Fruit fly (Drosophila melanogaster): ENCODE data around the gene Drsl5.

Drsl5 gene

DNA sequence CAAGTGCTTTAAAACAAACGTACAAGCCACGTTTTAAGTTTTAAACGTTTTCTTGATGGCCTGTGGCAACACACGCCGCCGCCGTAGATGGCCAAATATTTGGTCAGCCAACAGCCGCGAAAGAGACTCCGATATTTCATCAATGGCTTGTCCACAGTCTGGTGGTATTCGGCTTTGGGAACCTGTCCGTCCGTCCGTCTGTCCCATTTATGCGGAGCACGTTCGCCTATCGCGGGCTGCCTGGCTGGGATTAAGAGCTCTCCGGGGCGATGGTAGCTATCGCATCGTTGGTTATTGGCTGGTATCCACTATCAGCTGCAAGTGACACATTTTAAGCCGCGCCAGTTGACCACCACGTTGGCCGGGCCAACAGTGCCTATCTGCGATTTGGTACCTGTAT lies 9.0 kb upstream of the Drsl5 start:
- no peak for TF ChIP-seq ey (GFP tag; optimal IDR thresholded peaks at IDR 0.05)
- no peak for TF ChIP-seq rgr (GFP tag; optimal IDR thresholded peaks at IDR 0.05)
- TF ChIP-seq sv (GFP tag; optimal IDR thresholded peaks at IDR 0.05), result no peak
- no peak for TF ChIP-seq tai (GFP tag; optimal IDR thresholded peaks at IDR 0.05)
- TF ChIP-seq brk (GFP tag; optimal IDR thresholded peaks at IDR 0.05), result no peak
- TF ChIP-seq Mio (GFP tag; optimal IDR thresholded peaks at IDR 0.05), result no peak
- TF ChIP-seq psq (GFP tag; optimal IDR thresholded peaks at IDR 0.05), result no peak
- no peak for TF ChIP-seq Hnf4 (GFP tag; optimal IDR thresholded peaks at IDR 0.05)
- no peak for TF ChIP-seq Sp1 (GFP tag; optimal IDR thresholded peaks at IDR 0.05)
- no peak for TF ChIP-seq OdsH (GFP tag; optimal IDR thresholded peaks at IDR 0.05)
- no peak for TF ChIP-seq dsf (GFP tag; optimal IDR thresholded peaks at IDR 0.05; ENCODE audit: borderline replicate concordance)
- no peak for TF ChIP-seq jim (GFP tag; optimal IDR thresholded peaks at IDR 0.05)

DNA sequence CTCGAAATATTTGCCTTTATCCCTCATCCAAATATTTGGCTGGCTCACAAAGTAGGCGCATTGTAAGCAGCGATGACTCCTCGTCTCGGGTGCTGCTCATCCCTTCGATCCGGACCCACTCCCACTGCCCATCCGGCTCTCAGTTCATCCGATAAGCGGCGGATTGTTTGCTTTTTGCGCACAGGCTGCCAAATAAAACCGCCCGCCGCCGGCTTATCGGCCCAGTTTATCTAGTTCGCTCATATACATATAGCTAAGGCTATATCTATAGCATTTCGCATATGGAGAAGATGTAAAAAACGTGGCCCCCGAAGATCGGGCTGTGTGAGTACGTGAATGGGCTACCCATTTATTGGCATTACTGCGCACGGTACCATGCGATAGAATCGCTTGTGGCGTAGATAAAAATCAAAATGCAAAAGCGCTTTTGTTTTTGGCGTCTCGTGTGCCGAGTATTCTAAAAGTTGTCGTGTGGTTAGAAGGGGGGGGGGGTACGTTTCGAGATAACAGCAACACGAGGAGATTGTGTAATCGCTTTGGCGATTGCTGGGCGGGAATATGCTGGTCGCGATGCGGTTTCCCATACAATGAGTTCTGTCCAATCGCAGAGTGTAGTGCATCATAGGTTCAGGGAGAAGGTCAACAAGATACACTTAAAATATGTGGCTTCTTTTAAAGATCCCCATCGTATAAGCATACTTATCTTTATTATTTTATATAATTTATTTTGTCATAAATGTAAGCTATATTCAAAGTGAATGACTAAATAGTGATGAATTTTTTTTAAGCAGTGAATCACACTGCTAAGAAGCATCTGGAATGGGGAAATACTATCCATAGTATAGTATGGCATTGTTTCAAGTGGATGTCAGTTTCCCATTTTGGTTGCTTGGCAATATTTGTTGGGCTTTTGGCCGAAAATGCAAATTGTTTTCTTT lies 7.6 kb upstream of the Drsl5 start:
- no peak for TF ChIP-seq Hr78 (GFP tag; optimal IDR thresholded peaks at IDR 0.05)
- peak; percentile 48 for TF ChIP-seq fru (GFP tag; optimal IDR thresholded peaks at IDR 0.05)
- TF ChIP-seq sv (GFP tag; optimal IDR thresholded peaks at IDR 0.05), result no peak
- TF ChIP-seq Vsx2 (GFP tag; optimal IDR thresholded peaks at IDR 0.05; ENCODE audit: partially characterized antibody), result no peak
- TF ChIP-seq CG32264 (GFP tag; optimal IDR thresholded peaks at IDR 0.05), result no peak
- TF ChIP-seq Sp1 (GFP tag; optimal IDR thresholded peaks at IDR 0.05), result peak; percentile 6
- TF ChIP-seq OdsH (GFP tag; optimal IDR thresholded peaks at IDR 0.05), result peak; percentile 13
- TF ChIP-seq Hnf4 (GFP tag; optimal IDR thresholded peaks at IDR 0.05), result no peak
- TF ChIP-seq psq (GFP tag; optimal IDR thresholded peaks at IDR 0.05), result no peak
- no peak for TF ChIP-seq N (GFP tag; optimal IDR thresholded peaks at IDR 0.05)
- no peak for TF ChIP-seq Rel (GFP tag; optimal IDR thresholded peaks at IDR 0.05)
- peak; percentile 10 for TF ChIP-seq Rel (tag; optimal IDR thresholded peaks at IDR 0.05)
- TF ChIP-seq h (GFP tag; optimal IDR thresholded peaks at IDR 0.05), result peak; percentile 52
- TF ChIP-seq br (GFP tag; optimal IDR thresholded peaks at IDR 0.05), result peak; percentile 20

DNA sequence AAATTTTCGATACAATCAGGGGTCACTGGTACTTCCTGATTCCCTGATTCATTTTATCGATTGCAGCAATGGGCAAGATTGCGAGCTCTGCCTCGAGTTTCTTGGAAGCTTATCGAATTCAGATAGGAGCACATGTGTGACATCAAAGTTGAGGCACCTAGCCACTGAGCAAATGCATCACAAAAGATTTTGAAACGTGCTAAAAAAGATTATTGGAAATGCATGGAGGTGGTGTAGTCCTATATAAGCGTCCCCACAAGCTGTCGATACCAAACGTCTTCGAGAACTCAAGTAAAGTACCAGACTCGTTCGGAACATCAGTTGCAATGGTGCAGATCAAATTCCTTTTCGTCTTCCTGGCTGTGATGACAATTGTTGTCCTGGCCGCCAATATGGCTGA lies 2.5 kb upstream of the Drsl5 start, which contains the start of gene Drsl2:
TSS of gene Drsl2 (plus strand) at position 301 of the 400 bp plus-strand sequence.
- no peak for TF ChIP-seq Jra (GFP tag; optimal IDR thresholded peaks at IDR 0.05)
- no peak for TF ChIP-seq pan (optimal IDR thresholded peaks at IDR 0.05)

DNA sequence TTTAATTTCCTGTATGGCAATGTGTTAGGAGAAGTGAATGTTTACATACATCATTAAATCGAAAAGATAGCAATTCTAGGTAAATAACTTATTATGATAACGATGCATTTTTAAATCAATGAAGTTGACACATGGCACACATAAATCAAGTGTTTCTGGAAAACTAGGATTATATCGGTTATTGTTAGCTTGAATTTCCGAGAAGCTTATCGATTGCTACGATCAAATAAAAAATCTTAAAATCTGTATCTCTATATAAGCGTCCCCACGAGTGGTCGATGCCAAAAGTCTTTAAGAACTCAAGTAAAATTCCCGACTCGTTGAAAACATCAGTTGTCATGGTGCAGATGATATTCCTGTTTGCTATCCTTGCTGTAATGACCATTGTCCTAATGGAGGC lies 1.9 kb upstream of the Drsl5 start, which contains the start of gene Drsl3:
TSS of gene Drsl3 (plus strand) at position 301 of the 400 bp plus-strand sequence.
- TF ChIP-seq psq (GFP tag; optimal IDR thresholded peaks at IDR 0.05), result no peak

DNA sequence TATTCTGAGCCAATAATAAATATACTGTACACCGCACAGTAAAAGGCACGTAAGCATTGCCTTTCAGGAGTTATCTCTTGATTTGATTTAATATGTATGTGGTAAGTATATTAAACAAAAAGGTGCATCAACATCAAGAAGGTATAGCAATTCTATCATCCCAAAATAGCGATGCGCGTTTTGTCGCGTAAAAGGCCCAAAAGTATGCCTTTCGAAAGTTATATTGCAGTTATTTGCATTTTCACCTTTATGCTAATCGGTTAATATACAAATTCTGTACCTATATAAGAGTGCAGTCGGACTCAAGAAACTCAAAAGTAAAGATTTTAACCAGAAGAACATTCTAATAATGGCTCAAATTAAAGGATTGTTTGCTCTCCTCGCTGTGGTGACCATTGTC lies 1.3 kb upstream of the Drsl5 start, which contains the start of gene Drsl4:
TSS of gene Drsl4 (plus strand) at position 333 of the 400 bp plus-strand sequence.
- no peak for TF ChIP-seq dmrt93B (GFP tag; optimal IDR thresholded peaks at IDR 0.05)
- peak; percentile 9 for TF ChIP-seq Hnf4 (GFP tag; optimal IDR thresholded peaks at IDR 0.05)
- TF ChIP-seq Myc (optimal IDR thresholded peaks at IDR 0.05), result peak; percentile 68

DNA sequence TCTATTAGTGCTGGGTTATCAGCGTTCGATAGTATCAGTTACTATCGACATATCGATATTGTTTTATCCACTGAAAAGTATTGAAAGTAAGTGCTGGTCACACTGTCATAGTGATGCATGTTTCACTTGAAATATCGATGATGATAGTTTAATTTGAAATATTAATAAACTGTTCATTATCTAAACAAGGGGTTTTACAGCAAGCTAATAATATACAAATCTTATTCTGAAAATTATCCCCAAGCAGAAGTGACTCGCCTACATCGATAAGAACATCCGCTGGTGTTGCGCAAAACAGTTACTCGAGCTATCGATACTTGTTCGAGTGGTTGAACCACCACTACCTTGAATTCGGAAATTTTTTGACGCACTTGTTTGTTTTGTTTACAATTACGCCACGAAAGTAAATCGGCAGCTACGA lies 2.7 kb downstream of the Drsl5 start, which contains the start of the genes PIG-C, CG12016 and Dpm2:
TSS of gene PIG-C (minus strand) at position 10 of the 421 bp plus-strand sequence.
TSS of gene CG12016 (plus strand) at position 333 of the 421 bp plus-strand sequence.
TSS of gene Dpm2 (plus strand) at position 333 of the 421 bp plus-strand sequence.
- TF ChIP-seq CG9705 (GFP tag; optimal IDR thresholded peaks at IDR 0.05) (peak; percentile 64), fru (GFP tag; optimal IDR thresholded peaks at IDR 0.05) (peak; percentile 76), Mio (GFP tag; optimal IDR thresholded peaks at IDR 0.05) (peak; percentile 1), CrebA (GFP tag; optimal IDR thresholded peaks at IDR 0.05; ENCODE audit: borderline replicate concordance) (no peak), Myc (optimal IDR thresholded peaks at IDR 0.05) (peak; percentile 52), OdsH (GFP tag; optimal IDR thresholded peaks at IDR 0.05) (peak; percentile 61), dmrt93B (GFP tag; optimal IDR thresholded peaks at IDR 0.05) (no peak), lola (GFP tag; optimal IDR thresholded peaks at IDR 0.05) (no peak), CG32264 (GFP tag; optimal IDR thresholded peaks at IDR 0.05) (peak; percentile 53), brk (GFP tag; optimal IDR thresholded peaks at IDR 0.05) (no peak), sv (GFP tag; optimal IDR thresholded peaks at IDR 0.05) (peak; percentile 59), h (GFP tag; optimal IDR thresholded peaks at IDR 0.05) (no peak), Jra (GFP tag; optimal IDR thresholded peaks at IDR 0.05) (peak; percentile 84), HLH106 (tag; optimal IDR thresholded peaks at IDR 0.05) (peak; percentile 77), tai (GFP tag; optimal IDR thresholded peaks at IDR 0.05) (no peak), usp (GFP tag; optimal IDR thresholded peaks at IDR 0.05) (no peak), Rel (GFP tag; optimal IDR thresholded peaks at IDR 0.05) (no peak), Rel (tag; optimal IDR thresholded peaks at IDR 0.05) (peak; percentile 63), GATAd (GFP tag; optimal IDR thresholded peaks at IDR 0.05) (no peak), Sp1 (GFP tag; optimal IDR thresholded peaks at IDR 0.05) (peak; percentile 61), ey (GFP tag; optimal IDR thresholded peaks at IDR 0.05) (peak; percentile 70), Hr78 (GFP tag; optimal IDR thresholded peaks at IDR 0.05) (no peak), pan (optimal IDR thresholded peaks at IDR 0.05) (no peak), Hr83 (GFP tag; optimal IDR thresholded peaks at IDR 0.05; ENCODE audit: poor library complexity, severe bottlenecking) (peak; percentile 18), Vsx2 (GFP tag; optimal IDR thresholded peaks at IDR 0.05; ENCODE audit: partially characterized antibody) (no peak), jim (GFP tag; optimal IDR thresholded peaks at IDR 0.05) (no peak), N (GFP tag; optimal IDR thresholded peaks at IDR 0.05) (no peak), sage (GFP tag; optimal IDR thresholded peaks at IDR 0.05) (no peak), foxo (GFP tag; optimal IDR thresholded peaks at IDR 0.05) (peak in 1 of 2 experiments; percentile 80), Hnf4 (GFP tag; optimal IDR thresholded peaks at IDR 0.05) (peak; percentile 84), Dfd (GFP tag; optimal IDR thresholded peaks at IDR 0.05) (no peak), br (GFP tag; optimal IDR thresholded peaks at IDR 0.05) (peak; percentile 74)

Measured in whole organism, wandering third instar larva.